Worm (Caenorhabditis elegans) whole organism, L4/young adult: ENCODE data around the gene C04G6.2.

Source experiments
- W03F9.2 ChIP-seq: fragments of 150-350 bp; optimal IDR thresholded peaks from 2 replicates; lab custom pipeline; 2014; ENCODE audit warnings: missing biosample characterization, missing genetic modification characterization
- dao-5 ChIP-seq: sonication (generic microtip); optimal IDR thresholded peaks from 2 replicates; lab custom pipeline; 2016; ENCODE audit warnings: missing genotype, missing genetic modification characterization, moderate library complexity, missing compliant biosample characterization
- him-1 ChIP-seq: sonication (generic microtip); optimal IDR thresholded peaks from 2 replicates; lab custom pipeline; 2016; ENCODE audit warnings: missing genotype, missing genetic modification reagents, missing genetic modification characterization, missing compliant biosample characterization

Gene C04G6.2

DNA sequence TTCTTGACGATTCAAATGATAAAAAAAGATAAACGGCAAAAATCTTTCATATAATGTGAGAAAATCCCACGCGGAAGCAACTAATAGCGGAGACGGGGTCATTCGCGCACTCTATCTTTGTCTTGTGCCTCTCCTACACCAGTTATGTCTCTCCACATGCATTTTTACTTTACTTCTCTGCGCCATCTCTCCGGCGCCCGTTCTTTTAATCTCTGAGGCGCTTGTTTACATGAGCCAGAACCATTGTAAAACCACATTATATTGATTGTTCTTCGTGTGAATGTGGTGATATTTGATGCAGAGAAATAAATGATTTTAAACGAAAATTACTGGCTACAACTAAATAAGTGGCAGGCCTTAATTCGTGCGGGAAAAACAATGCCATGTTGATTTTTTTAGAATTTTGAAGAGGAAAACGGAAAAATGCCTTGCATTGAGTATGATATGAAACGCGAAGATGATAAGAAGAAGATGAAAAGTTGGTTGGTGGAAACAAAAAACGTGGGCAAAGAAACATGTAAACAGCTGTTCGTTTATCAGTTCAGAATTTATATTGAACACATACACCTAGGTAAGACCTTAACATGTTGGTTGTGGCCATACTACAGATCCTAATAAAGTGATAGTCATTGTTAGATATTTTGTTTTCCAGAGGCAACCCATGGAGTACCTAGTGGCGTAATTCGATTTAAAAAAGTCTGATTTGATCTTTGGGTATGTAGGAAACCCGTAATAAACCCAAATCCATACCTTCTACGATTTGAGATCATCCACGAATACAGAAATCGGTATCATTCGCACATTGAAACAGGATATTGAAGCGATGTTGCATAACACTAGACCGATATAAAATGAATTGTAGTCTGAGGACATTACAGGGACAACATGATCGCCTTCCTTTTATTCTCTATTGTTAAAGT lies at the start of gene C04G6.2:
C04G6.2 (plus strand) TSS at position 870 of the 920 bp plus-strand sequence.
- no peak for TF ChIP-seq W03F9.2
- no peak for TF ChIP-seq him-1 (tag; lab: Kevin White, UChicago)
- TF ChIP-seq dao-5 (tag; lab: Kevin White, UChicago) = no peak

DNA sequence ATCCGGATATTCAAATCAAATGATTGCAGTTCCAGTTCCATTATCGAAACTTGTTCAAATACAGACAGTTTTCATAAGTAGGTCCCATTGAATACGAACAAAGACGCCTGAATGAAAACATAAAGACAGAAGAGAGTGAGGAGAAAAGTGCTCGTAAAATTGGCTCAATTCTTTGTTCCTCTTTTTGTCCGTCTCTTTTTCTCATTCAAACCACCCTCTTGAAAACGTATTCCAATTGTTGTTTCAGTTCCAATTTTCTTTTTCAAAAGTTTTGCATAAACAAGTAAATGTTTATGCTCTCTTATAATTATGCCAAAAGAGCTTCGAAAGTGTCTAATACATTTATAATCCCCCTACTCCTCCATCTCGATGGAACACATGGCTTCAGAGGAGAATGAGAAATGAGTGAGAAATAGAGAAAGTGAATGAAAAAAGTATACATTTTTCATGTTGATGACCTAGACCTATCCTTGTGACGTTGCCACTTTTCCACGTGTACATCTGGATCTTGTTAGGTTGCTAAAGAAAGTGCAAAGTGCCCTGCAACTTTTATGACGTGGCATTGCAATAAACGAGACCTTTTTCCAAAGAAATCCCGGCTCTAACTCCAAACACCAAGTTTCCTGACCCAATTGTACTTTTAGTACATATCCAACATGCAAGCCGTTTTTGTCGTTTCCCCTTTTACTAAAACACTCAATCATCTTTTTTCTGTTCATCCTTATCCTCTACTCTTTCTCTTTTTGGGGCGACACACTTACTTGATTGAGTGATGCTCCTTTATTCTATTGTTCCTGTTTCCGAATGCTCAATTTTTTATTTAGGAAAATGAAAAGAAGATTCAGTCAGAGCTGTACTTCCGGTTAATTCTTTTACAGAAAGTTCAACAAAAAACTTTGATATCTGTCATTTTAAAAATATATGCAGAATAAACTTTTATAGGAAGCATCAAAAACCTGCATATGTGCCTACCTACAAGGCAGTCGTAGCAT lies 46.5 kb upstream of the C04G6.2 start:
- no peak for TF ChIP-seq dao-5 (tag; lab: Kevin White, UChicago)
- no peak for TF ChIP-seq him-1 (tag; lab: Kevin White, UChicago)
- TF ChIP-seq W03F9.2 = no peak

DNA sequence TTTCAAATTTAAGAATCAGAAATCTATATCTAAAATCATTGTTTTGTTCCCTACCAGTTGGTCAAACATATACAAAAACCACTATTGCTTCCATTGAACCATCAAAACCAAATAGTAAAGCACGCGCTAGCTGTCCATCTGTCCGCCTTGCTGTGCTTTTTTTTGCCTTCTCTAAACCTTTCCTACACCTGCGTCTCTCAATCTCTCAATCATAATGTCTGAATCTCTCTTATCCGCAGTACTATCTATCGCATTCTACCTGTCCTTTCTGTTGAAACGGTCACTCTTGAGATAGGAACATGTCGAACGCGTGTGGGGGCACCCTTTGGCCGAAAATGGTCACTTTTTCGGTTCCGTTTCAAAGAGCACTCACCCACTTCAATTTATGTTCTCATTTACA lies 45.8 kb upstream of the C04G6.2 start:
- no peak for TF ChIP-seq him-1 (tag; lab: Kevin White, UChicago)

DNA sequence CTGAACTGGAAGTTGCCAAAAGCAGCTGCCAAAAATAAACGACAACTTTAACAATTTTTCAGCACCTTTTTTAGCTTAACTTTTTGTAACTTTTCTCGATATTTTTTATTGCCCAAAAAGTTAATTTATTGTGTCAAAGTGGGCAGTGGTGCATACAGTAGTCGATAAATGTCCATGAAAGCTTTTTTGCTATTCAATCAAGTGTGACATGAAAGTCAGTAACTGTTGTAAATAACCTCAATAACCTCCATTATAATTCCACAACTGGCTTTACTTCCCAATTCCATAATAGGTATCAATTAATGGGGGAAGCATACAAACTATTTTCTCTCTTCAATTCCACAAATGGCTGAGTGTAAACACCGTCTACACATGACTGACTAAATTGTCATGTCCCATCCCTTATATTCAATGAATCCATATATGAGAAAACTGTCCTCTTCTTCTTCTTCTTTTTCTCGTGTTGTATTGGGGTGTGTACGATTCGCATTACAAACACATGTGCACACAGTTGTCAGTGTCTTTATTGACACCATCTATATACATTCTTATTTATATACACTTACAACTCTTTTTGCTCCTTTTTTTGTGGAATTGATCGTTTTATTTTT lies 44.7 kb upstream of the C04G6.2 start:
- TF ChIP-seq dao-5 (tag; lab: Kevin White, UChicago) (no peak), him-1 (tag; lab: Kevin White, UChicago) (no peak), W03F9.2 (no peak)

DNA sequence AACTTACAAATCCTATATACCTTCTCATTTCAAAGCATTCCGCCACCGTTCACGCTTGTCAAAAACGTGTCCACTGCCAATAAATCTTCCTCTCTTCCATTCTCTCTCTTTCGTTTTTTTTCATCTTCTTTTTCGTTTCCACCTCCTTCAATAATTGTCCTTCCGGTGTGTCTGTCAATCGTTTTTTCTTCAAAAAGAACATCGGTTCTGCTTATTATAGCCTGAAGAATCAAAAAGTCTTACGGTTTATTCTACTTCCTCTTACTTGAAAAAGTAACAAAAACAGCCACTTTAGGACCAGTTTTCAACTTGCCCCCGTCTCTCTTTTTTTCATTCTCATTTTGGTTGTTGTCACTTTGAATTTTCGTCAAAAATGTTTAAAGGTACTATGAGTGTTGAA lies 43.8 kb upstream of the C04G6.2 start:
- TF ChIP-seq dao-5 (tag; lab: Kevin White, UChicago) (no peak), W03F9.2 (no peak), him-1 (tag; lab: Kevin White, UChicago) (no peak)

DNA sequence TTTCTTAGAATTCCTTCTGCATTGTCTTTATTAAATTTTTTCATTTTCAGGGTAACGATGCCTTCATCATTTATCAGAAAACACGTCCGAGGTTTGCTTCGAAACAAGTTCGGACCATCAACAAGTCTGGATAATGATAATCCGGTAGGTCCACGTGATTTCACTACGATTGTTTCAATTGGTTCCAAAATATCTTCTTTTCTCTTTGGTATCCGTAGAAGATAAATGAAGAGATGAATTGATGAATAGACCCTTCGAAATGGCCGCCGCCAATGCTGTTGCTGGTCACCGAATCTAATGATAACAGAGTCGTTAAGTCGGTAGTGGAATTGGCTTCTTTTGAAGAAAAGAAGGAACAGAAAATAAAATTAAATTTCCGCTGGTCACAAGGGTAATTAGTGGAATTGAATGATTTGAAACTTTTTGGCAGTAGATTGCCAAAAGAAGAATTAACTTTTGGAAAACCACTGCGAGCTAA lies 43.1 kb upstream of the C04G6.2 start, which contains the start of gene F33G12.6:
F33G12.6 (plus strand) TSS at position 51 of the 478 bp plus-strand sequence.
- TF ChIP-seq him-1 (tag; lab: Kevin White, UChicago) (no peak), dao-5 (tag; lab: Kevin White, UChicago) (no peak), W03F9.2 (no peak)

DNA sequence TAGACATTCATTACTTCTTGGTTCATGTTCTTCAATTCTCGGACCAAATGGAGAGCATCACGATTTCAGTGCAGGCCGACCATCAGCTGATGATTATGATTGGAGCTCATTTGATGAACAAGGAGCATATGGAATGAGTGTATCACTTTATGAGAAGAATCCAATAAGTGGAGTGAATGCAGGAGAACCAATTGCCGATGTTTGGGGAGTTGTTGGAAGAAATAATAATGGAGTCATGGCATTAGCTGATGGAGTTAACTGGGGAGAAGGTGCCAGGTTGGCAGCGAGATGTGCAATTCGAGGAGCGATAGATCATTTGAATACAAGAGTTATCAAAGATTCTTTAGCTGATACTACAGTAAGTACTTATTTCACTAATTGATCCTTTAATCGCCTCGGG lies 42.3 kb upstream of the C04G6.2 start:
- TF ChIP-seq him-1 (tag; lab: Kevin White, UChicago) (no peak), W03F9.2 (no peak), dao-5 (tag; lab: Kevin White, UChicago) (no peak)

DNA sequence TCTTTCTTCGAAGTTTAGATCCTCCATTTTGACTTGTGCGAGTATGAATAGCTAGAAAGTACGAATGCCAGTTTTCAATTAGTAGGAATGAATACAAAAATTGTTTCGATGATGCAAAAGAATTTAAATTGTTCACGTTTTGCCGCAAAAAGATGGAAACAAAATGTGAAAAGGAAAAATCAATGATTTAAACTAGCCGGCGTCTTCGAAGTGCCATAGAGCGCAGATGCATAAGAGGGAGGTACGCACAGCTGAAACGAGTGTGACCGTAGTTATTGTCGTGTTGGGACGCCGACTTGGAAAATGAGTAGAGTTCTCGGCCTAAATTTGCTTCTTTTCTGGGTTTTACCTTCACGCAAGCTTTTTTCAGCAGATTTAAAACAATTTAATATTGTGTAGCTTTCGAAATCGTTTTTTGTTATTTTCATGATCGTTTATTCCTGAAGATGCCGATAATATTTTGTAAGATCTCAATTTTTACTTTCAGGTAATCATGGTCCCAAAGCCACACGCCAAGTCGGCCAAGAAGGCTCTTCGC lies 37.8 kb upstream of the C04G6.2 start, which contains the start of the genes ify-1 and rpl-22:
ify-1 (minus strand) TSS at position 51 of the 538 bp plus-strand sequence.
rpl-22 (plus strand) TSS at position 488 of the 538 bp plus-strand sequence.
- TF ChIP-seq him-1 (tag; lab: Kevin White, UChicago) (peak; percentile 76), W03F9.2 (peak; percentile 94), dao-5 (tag; lab: Kevin White, UChicago) (no peak)

DNA sequence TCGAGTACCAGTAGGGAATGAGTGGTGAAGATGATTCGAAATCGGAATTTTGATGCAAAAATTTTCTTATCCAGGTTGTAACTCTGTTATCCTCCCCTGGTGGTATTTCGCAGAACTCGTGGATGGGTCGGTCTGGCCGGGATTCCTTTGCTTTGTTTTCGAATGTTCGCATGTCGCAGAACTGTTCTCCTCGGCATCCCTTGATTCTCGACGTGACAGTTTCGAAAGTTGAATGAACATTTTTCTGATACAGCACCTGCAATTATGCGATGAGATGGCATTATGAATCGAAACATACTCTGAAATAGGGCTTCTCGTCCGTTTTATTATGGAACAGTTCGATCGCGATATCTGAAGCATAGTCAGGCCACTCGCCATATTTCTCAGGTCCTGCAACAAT lies 36.8 kb upstream of the C04G6.2 start:
- TF ChIP-seq him-1 (tag; lab: Kevin White, UChicago) (no peak), W03F9.2 (no peak), dao-5 (tag; lab: Kevin White, UChicago) (no peak)

DNA sequence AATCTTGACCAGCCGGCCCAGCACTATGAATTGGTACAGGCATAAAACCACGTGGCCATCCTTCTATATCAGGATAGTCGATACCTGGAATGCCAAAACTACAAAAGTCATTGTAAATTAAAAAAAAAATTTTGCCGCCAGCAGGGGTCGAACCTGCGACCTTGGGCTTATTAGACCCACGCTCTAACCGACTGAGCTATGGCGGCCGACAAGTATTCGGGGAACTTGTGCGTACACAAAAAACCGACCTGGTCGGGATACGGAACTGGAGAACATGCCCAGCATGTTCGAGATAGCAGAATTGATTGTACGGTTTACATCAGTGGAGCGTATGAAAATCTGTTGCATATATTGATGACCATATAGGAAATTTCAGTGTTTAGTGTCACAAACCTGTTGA lies 35.7 kb upstream of the C04G6.2 start:
- TF ChIP-seq him-1 (tag; lab: Kevin White, UChicago) = peak; percentile 55
- peak; percentile 12 for TF ChIP-seq W03F9.2
- peak; percentile 13 for TF ChIP-seq dao-5 (tag; lab: Kevin White, UChicago)

DNA sequence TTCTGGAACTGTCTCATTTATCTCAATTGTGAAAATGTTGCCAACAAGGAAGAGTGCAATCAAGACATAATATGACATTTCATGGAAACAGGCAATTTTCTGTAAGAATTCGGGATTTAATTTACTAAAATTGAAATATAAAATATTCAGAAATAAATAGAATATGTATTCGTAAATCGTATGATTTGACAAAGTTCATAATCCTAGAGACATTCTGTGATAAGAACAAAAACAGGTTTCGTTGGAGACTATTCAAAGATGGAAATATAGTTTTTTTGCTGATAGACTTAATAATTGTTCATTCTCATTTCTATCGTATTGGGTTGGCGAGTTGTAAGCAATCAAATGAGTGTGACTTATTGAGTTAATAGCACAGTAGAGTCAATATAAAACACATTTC lies 35.0 kb upstream of the C04G6.2 start, which contains the start of gene C27A2.12:
C27A2.12 (minus strand) TSS at position 101 of the 400 bp plus-strand sequence.
- TF ChIP-seq W03F9.2 = no peak
- TF ChIP-seq him-1 (tag; lab: Kevin White, UChicago) = no peak
- no peak for TF ChIP-seq dao-5 (tag; lab: Kevin White, UChicago)

DNA sequence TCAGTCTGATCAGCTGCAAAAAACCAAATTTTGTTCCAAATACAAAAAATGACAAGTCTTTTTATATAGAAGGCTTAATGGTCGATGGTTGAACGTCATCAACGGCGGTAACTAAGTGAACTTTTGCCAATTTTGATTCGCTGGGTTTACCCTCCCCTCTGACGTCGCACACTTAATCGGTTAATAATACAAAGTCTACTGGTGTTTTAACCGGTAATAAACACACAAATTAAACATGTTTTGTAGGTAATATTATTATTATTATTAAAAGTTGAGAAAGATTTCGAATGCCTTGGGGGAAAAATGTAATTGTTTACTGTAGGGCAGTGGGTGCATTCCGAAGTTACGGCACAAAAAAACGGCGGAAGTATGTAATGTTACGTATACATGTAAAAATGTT lies 32.3 kb upstream of the C04G6.2 start, which contains the start of gene pho-12:
pho-12 (minus strand) TSS at position 101 of the 400 bp plus-strand sequence.
- TF ChIP-seq him-1 (tag; lab: Kevin White, UChicago) (no peak), W03F9.2 (no peak), dao-5 (tag; lab: Kevin White, UChicago) (no peak)
